Fruit fly (Drosophila melanogaster): ENCODE data around the gene Cpr62Bb.

The Cpr62Bb gene

dm6 chr3L:1810288-1810687 is 24.7 kb downstream of the Cpr62Bb start, which contains the start of gene GV1 (continued):
- TF ChIP-seq CG12391 (tag; optimal IDR thresholded peaks at IDR 0.05) (no peak), ab (GFP tag; optimal IDR thresholded peaks at IDR 0.05) (no peak), CG15514 (GFP tag; optimal IDR thresholded peaks at IDR 0.05) (peak; percentile 5), Atf6 (GFP tag; IDR thresholded peaks at IDR 0.05) (0 out of 2 replicates have a peak, but pooled peaks have one; percentile 8), Deaf1 (tag; optimal IDR thresholded peaks at IDR 0.05) (peak; percentile 93), Opbp (GFP tag; IDR thresholded peaks at IDR 0.05; ENCODE audit: partially characterized antibody) (no peak), bsh (GFP tag; optimal IDR thresholded peaks at IDR 0.05) (peak in 1 of 2 experiments; percentile 94), CG13894 (tag; optimal IDR thresholded peaks at IDR 0.05) (peak; percentile 54), kay (GFP tag; optimal IDR thresholded peaks at IDR 0.05) (no peak)

dm6 chr3L:1808631-1809030 is 26.3 kb downstream of the Cpr62Bb start:
- peak; percentile 83 for TF ChIP-seq phol (tag; optimal IDR thresholded peaks at IDR 0.05)
- peak; percentile 79 for TF ChIP-seq toy (GFP tag; IDR thresholded peaks at IDR 0.05)
- no peak for TF ChIP-seq Hr39 (optimal IDR thresholded peaks at IDR 0.05)
- peak; percentile 93 for TF ChIP-seq Drgx (GFP tag; IDR thresholded peaks at IDR 0.05)
- peak; percentile 49 for TF ChIP-seq CG2116 (GFP tag; optimal IDR thresholded peaks at IDR 0.05)
- peak; percentile 87 for TF ChIP-seq Bteb2 (GFP tag; optimal IDR thresholded peaks at IDR 0.05)
- TF ChIP-seq CG9215 (GFP tag; IDR thresholded peaks at IDR 0.05), result peak; percentile 82
- no peak for TF ChIP-seq hb (GFP tag; IDR thresholded peaks at IDR 0.05; ENCODE audit: partially characterized antibody)
- peak; percentile 89 for TF ChIP-seq tx (GFP tag; optimal IDR thresholded peaks at IDR 0.05)
- no peak for TF ChIP-seq tna (GFP tag; IDR thresholded peaks at IDR 0.05; ENCODE audit: partially characterized antibody)
- no peak for TF ChIP-seq sqz (GFP tag; optimal IDR thresholded peaks at IDR 0.05)
- TF ChIP-seq CG6813 (GFP tag; optimal IDR thresholded peaks at IDR 0.05), result peak; percentile 78
- peak; percentile 74 for TF ChIP-seq CG12299 (tag; optimal IDR thresholded peaks at IDR 0.05)
- peak; percentile 53 for TF ChIP-seq Poxn (GFP tag; IDR thresholded peaks at IDR 0.05)
- TF ChIP-seq CG32767 (GFP tag; IDR thresholded peaks at IDR 0.05), result peak; percentile 82
- peak; percentile 75 for TF ChIP-seq CkIIα-i1 (GFP tag; IDR thresholded peaks at IDR 0.05)
- TF ChIP-seq peb (GFP tag; IDR thresholded peaks at IDR 0.05), result peak; percentile 73
- no peak for TF ChIP-seq Sin3A (optimal IDR thresholded peaks at IDR 0.05)
- TF ChIP-seq CG18476 (GFP tag; optimal IDR thresholded peaks at IDR 0.05), result peak; percentile 74
- TF ChIP-seq CG7987 (GFP tag; optimal IDR thresholded peaks at IDR 0.05), result peak; percentile 81
- peak; percentile 75 for TF ChIP-seq trh (GFP tag; optimal IDR thresholded peaks at IDR 0.05)
- TF ChIP-seq E2f1 (GFP tag; IDR thresholded peaks at IDR 0.05), result peak; percentile 91
- peak; percentile 78 for TF ChIP-seq Gsc (GFP tag; IDR thresholded peaks at IDR 0.05)
- TF ChIP-seq CG7928 (GFP tag; optimal IDR thresholded peaks at IDR 0.05), result peak; percentile 49
- peak; percentile 89 for TF ChIP-seq B-H1 (GFP tag; IDR thresholded peaks at IDR 0.05)
- TF ChIP-seq schlank (tag; optimal IDR thresholded peaks at IDR 0.05), result peak; percentile 80
- peak; percentile 68; the same call in 2 of the 3 replicates for TF ChIP-seq jigr1 (GFP tag; IDR thresholded peaks at IDR 0.05)
- TF ChIP-seq CG8478 (optimal IDR thresholded peaks at IDR 0.05), result no peak
- no peak for TF ChIP-seq scrt (GFP tag; optimal IDR thresholded peaks at IDR 0.05)
- no peak for TF ChIP-seq mld (GFP tag; IDR thresholded peaks at IDR 0.05; ENCODE audit: partially characterized antibody)
- peak; percentile 89 for TF ChIP-seq Pdp1 (GFP tag; optimal IDR thresholded peaks at IDR 0.05)
- TF ChIP-seq gfzf (GFP tag; optimal IDR thresholded peaks at IDR 0.05), result peak; percentile 14
- TF ChIP-seq ken (GFP tag; IDR thresholded peaks at IDR 0.05), result peak; percentile 84
- peak; percentile 91 for TF ChIP-seq Gug (GFP tag; IDR thresholded peaks at IDR 0.05)
- peak; percentile 72 for TF ChIP-seq CG6765 (GFP tag; optimal IDR thresholded peaks at IDR 0.05)
- TF ChIP-seq CG9609 (GFP tag; optimal IDR thresholded peaks at IDR 0.05), result peak; percentile 83
- peak; percentile 84 for TF ChIP-seq CG5245 (GFP tag; optimal IDR thresholded peaks at IDR 0.05)
- peak; percentile 74 for TF ChIP-seq Doc2 (GFP tag; IDR thresholded peaks at IDR 0.05)
- peak; percentile 90 for TF ChIP-seq Abd-B (GFP tag; optimal IDR thresholded peaks at IDR 0.05)
- TF ChIP-seq CG14441 (GFP tag; IDR thresholded peaks at IDR 0.05), result peak; percentile 95
- peak; percentile 92 for TF ChIP-seq CG4730 (GFP tag; IDR thresholded peaks at IDR 0.05)
- no peak for TF ChIP-seq nerfin-1 (tag; optimal IDR thresholded peaks at IDR 0.05)
